Worm (Caenorhabditis elegans) whole organism, midembryonic: ENCODE measurements around the gene grl-12.

ENCODE experiments used
- T22C8.4 ChIP-seq: fragments of 200-800 bp; sonication (Bioruptor generic); IDR thresholded peaks from 2 replicates; pipeline ENCODE4 v1.3.6; 2022; ENCODE audit warnings: missing genetic modification characterization, missing compliant biosample characterization
- cog-1 ChIP-seq: sonication (generic microtip); optimal IDR thresholded peaks from 2 replicates; lab custom pipeline; 2016; ENCODE audit warnings: missing genetic modification characterization, missing compliant biosample characterization
- flt-1 ChIP-seq: fragments of 200-800 bp; sonication (Bioruptor generic); IDR thresholded peaks from 2 replicates; pipeline ENCODE4 v1.3.6; 2022; ENCODE audit warnings: missing genetic modification characterization, missing compliant biosample characterization
- klf-2 ChIP-seq: fragments of 200-800 bp; sonication (Bioruptor generic); conservative IDR thresholded peaks from 2 replicates; pipeline ENCODE4 v1.3.6; 2022; ENCODE audit warnings: missing genetic modification reagents, missing genetic modification characterization, missing compliant biosample characterization
- med-1 ChIP-seq: sonication (generic microtip); optimal IDR thresholded peaks from 2 replicates; lab custom pipeline; 2017; ENCODE audit warnings: missing genetic modification characterization, mild to moderate bottlenecking, missing compliant biosample characterization, antibody characterized with exemption, missing genetic modification reagents; ENCODE audit not compliant: insufficient read depth
- ref-1 ChIP-seq: fragments of 200-800 bp; sonication (Bioruptor generic); conservative IDR thresholded peaks from 2 replicates; pipeline ENCODE4 v1.3.6; 2022; ENCODE audit warnings: missing genetic modification reagents, missing genetic modification characterization, missing compliant biosample characterization
- tab-1 ChIP-seq: fragments of 200-800 bp; sonication (Bioruptor generic); IDR thresholded peaks from 2 replicates; pipeline ENCODE4 v1.3.6; 2022; ENCODE audit warnings: missing genetic modification characterization, missing compliant biosample characterization
- ztf-23 ChIP-seq: fragments of 200-800 bp; sonication (Bioruptor generic); IDR thresholded peaks from 2 replicates; pipeline ENCODE4 v1.3.6; 2022; ENCODE audit warnings: missing genetic modification reagents, missing genetic modification characterization, missing compliant biosample characterization
- ztf-29 ChIP-seq: fragments of 200-800 bp; sonication (Bioruptor generic); IDR thresholded peaks from 2 replicates; pipeline ENCODE4 v1.3.6; 2022; ENCODE audit warnings: missing genetic modification reagents, missing genetic modification characterization, missing compliant biosample characterization

Gene grl-12

DNA sequence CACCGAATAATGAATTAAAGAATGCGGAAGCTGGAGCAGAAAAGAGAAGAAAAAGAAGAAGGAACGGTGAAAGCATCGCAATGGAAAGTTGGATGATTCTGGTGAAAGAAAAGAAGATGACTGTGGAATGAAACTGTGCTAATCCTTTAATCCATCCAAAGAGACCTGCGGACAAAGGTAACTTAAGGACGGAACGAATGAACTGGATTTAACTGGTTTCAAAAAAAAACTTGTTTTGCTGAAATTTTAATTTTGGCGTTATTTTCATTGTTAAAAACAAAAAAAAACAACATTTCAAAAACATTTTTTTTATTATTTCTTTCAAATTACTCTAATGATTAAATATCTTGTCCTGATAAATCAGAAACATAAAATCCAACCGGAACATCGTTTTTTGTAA is at the start of gene grl-12:
Gene grl-12, minus strand, starts transcription at position 101 of the 400 bp plus-strand sequence.
- TF ChIP-seq ref-1 (GFP tag; lab: Robert Waterston, UW) (no peak), klf-2 (no peak), ztf-29 (GFP tag; lab: Robert Waterston, UW) (no peak), flt-1 (no peak), T22C8.4 (no peak)

DNA sequence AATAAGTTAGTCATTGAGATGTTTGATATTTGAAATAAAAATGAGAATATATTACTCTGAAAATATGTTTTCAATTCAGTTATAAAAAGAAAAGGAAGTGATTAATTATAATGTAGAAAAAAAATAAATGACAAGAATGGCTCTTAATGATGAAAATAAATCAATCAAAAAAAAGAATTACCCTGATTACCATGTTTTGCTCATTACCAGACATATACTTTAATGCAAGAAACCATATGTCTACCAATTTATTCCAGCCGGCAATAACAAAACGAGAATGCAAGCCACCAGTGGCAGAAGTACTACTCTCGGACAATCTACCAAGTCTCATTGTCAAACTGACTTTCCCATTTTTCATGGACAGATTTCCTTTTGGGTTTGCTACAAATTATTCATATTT is 47.0 kb upstream of the grl-12 start:
- TF ChIP-seq T22C8.4 (no peak), flt-1 (no peak), tab-1 (GFP tag; lab: Robert Waterston, UW) (no peak), ztf-23 (no peak), ref-1 (GFP tag; lab: Robert Waterston, UW) (no peak), klf-2 (no peak), ztf-29 (GFP tag; lab: Robert Waterston, UW) (no peak), med-1 (GFP tag; lab: Kevin White, UChicago) (no peak), cog-1 (tag; lab: Kevin White, UChicago) (no peak)

DNA sequence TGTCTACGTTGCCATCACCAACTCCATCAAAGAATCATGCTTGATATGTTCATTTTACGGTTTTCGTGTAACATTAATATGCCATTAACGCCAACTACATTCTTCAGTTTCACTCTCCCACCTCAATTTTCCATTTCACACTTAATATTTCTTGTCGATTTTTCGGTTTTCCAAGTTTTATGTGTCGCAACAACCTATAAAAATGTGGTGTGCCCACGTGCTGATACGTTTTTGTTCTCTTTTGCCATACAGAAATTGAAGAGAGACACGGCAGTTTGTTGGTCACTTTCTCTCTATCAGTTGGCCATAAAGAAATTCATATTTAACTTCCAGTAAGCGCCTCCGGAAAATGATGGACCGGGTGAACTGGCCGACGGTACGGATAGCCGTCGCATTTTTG is 45.9 kb upstream of the grl-12 start, which contains the start of gene cln-3.3:
Gene cln-3.3, plus strand, starts transcription at position 334 of the 400 bp plus-strand sequence.
- TF ChIP-seq med-1 (GFP tag; lab: Kevin White, UChicago) (no peak), cog-1 (tag; lab: Kevin White, UChicago) (no peak), ref-1 (GFP tag; lab: Robert Waterston, UW) (no peak), ztf-29 (GFP tag; lab: Robert Waterston, UW) (no peak), klf-2 (no peak), tab-1 (GFP tag; lab: Robert Waterston, UW) (no peak), T22C8.4 (no peak), ztf-23 (no peak), flt-1 (no peak)

DNA sequence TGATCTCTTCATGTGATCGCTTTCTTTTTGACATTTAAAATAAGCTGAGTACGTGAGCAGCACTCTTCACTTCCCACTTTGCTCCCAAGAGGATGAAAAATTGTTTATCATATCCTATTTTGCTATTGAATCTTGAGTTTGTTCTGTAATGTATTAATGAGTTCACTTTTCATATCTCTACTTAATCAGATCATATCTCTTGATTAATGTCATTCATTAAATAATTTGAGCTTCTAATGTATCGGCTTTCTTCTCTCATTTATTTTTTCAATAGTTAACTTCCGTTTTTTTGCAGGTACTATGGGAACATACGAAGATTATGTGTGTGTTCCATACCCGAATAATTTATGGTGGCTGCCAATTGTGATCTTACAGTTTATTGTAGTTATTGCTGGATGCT is 44.2 kb upstream of the grl-12 start, which contains the start of gene ZC190.2:
Gene ZC190.2, plus strand, starts transcription at position 301 of the 400 bp plus-strand sequence.
- TF ChIP-seq tab-1 (GFP tag; lab: Robert Waterston, UW) (no peak), klf-2 (no peak), T22C8.4 (no peak), cog-1 (tag; lab: Kevin White, UChicago) (no peak), ztf-23 (no peak)

DNA sequence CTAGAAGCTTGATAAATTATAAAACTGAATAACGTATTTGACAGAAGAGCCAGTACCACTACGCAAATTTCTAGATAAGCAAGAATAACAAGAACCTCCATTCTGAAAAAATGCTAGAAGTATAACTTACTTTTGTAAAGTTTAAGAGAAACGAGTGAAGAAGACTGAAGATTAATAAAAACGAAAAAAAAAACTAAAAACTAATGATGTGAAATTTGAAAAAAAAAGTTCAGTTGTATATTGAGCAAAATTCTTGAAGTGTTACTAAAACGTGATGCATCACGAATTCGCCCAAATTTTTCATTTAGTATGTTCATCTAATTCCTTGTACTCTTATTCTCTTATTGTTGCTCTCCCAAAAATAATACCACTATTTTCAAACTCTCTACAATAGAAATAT is 40.4 kb upstream of the grl-12 start, which contains the start of gene ZC190.6:
Gene ZC190.6, minus strand, starts transcription at position 101 of the 400 bp plus-strand sequence.
- TF ChIP-seq ztf-23 = no peak
- TF ChIP-seq ref-1 (GFP tag; lab: Robert Waterston, UW) = no peak
- TF ChIP-seq tab-1 (GFP tag; lab: Robert Waterston, UW) = no peak
- TF ChIP-seq klf-2 = no peak
- no peak for TF ChIP-seq flt-1
- no peak for TF ChIP-seq ztf-29 (GFP tag; lab: Robert Waterston, UW)
- TF ChIP-seq med-1 (GFP tag; lab: Kevin White, UChicago) = no peak
- TF ChIP-seq T22C8.4 = no peak

DNA sequence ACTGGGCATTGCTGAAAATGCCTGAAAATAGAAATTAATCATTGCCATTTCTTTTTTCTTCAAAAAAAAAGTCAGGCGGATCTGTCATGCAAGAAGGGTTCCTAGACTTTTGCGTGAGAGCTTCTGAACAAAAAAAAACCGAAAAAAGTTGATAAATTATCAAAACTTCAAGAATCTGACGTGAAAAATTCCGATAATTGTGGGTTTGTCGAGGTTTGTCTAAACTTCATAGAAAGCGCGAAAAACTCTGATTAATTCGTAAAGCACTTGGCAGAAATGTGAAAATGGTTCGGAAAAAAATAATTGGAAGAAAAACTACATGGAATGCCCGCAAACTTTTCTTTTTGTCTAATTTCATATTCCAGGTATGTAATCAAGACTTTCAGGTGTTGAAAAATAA is 36.7 kb upstream of the grl-12 start, which contains the start of gene ZC190.5:
Gene ZC190.5, minus strand, starts transcription at position 101 of the 400 bp plus-strand sequence.
- TF ChIP-seq klf-2 (no peak), ztf-29 (GFP tag; lab: Robert Waterston, UW) (no peak), cog-1 (tag; lab: Kevin White, UChicago) (no peak), tab-1 (GFP tag; lab: Robert Waterston, UW) (no peak)

DNA sequence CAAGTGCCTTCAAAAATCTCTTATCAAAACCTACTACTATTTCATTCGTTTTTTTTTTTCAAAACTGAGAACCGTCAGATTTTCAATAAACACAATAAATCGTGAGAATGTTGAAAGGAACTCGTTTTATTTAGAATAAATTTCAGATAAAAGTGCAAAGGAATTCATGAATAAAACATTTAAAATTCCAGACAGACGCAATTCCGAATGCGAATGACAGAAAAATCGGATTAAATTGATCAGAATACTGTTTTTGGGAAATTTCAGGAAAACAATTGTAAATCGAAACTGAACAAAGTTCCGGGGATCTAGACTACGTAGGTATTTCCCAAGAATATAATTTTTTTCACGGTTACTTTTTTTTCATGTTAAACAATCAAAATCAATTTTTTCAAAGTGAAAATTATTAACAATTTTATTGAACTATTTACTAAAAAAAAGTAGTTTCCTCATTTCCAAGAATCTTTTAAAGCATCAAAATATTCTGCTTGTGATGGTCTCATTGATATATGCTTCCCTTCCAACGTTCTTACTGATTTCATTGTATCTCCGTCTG is 34.8 kb upstream of the grl-12 start:
- TF ChIP-seq flt-1 = no peak
- no peak for TF ChIP-seq tab-1 (GFP tag; lab: Robert Waterston, UW)
- no peak for TF ChIP-seq cog-1 (tag; lab: Kevin White, UChicago)
- TF ChIP-seq med-1 (GFP tag; lab: Kevin White, UChicago) = no peak
- TF ChIP-seq ztf-23 = no peak
- no peak for TF ChIP-seq T22C8.4

DNA sequence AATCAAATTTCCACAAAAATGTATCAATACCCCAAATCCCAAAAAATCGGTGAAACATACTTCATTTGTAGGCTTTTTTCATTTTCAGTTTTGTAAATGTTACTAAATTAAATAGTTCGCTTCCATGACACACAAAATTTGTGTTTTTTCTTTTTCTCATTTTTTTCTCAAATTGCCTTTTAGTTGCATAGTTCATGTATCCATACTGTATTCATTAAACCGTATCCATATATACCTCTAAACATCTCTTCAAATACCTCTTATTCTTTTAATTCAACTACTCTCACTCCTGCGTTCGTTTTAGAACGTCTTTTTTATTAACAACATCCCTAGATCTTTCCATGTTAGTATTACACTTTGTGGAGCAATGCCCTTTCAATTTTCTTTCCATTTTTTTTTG is 34.0 kb upstream of the grl-12 start:
- TF ChIP-seq T22C8.4 (no peak), ztf-23 (no peak), ref-1 (GFP tag; lab: Robert Waterston, UW) (no peak), tab-1 (GFP tag; lab: Robert Waterston, UW) (no peak), klf-2 (no peak), cog-1 (tag; lab: Kevin White, UChicago) (no peak), med-1 (GFP tag; lab: Kevin White, UChicago) (no peak)

DNA sequence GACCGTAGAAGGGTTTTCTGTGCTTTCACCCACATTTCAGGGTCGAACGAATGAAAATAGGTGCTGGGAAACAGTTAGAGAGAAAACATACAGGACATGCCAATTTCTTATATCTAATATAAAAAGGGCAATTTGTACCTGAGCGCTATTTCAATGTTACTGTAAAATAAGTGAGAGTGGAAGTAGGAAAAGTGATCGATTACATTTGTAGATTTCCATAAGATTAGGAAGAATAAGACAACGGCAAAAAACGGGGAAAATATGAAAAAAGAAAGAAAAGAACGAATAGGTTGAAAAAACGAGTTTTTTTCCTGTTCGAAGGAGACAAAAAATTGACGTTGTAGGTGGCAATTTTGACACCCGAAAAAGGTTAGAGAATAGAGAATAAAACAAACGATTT is 31.4 kb upstream of the grl-12 start:
- no peak for TF ChIP-seq ztf-23
- no peak for TF ChIP-seq cog-1 (tag; lab: Kevin White, UChicago)
- no peak for TF ChIP-seq T22C8.4
- no peak for TF ChIP-seq flt-1
- no peak for TF ChIP-seq klf-2
- TF ChIP-seq ref-1 (GFP tag; lab: Robert Waterston, UW) = no peak
- no peak for TF ChIP-seq med-1 (GFP tag; lab: Kevin White, UChicago)
- TF ChIP-seq tab-1 (GFP tag; lab: Robert Waterston, UW) = no peak
- no peak for TF ChIP-seq ztf-29 (GFP tag; lab: Robert Waterston, UW)

DNA sequence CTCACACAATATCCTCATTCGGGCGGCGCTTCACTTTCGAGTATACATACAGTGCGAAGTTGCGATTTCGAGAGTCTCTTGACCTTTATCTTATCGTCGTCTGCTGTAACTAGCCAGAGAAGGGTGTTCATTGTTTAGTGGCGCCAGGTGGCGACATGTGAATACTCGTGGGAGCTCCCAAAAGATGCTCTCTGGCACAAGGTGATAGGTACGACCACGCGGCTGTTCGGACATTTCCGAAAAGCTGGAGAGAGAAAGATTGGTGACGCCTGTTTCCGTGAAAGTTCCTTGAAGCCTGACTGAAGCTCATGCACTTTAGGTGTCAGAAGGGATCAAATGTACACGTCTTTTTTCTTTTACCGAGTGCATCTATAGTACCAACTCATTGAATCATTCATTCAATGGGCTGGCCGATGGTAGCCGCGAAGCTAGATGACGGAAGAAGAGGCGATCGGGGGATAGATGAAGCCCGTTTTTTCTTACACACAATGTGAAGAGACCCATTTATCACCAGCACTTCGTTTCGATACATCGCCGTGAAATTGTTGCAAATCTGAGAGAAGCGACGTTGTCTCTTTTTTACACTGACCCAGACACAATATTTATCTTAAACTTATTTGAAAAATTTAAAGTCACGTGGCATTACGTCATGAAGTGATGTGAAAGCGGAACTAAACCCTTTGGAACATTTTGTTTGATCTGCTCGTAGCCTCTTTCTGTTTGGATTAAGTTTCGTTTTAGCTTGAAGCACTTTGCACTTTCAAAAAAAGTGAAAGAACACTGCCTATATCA is 30.6 kb upstream of the grl-12 start:
- no peak for TF ChIP-seq med-1 (GFP tag; lab: Kevin White, UChicago)
- TF ChIP-seq ztf-23 = no peak
- TF ChIP-seq klf-2 = no peak
- no peak for TF ChIP-seq ztf-29 (GFP tag; lab: Robert Waterston, UW)
- no peak for TF ChIP-seq flt-1
- no peak for TF ChIP-seq T22C8.4
- no peak for TF ChIP-seq tab-1 (GFP tag; lab: Robert Waterston, UW)
- TF ChIP-seq cog-1 (tag; lab: Kevin White, UChicago) = no peak
- TF ChIP-seq ref-1 (GFP tag; lab: Robert Waterston, UW) = no peak
